Fruit fly (Drosophila melanogaster) whole organism, embryonic: Measurements from ENCODE around the gene U2af50.

Source experiments
- CG10565 ChIP-seq: fragments of 200-800 bp; sonication (Bioruptor generic); optimal IDR thresholded peaks from 3 replicates; lab custom pipeline; 2016; ENCODE audit warnings: missing biosample characterization, mild to moderate bottlenecking, missing genetic modification characterization
- Dbx ChIP-seq: fragments of 200-800 bp; sonication (Bioruptor generic); IDR thresholded peaks from 3 replicates; pipeline ENCODE4 v1.3.6; 2022; ENCODE audit warnings: missing biosample characterization, missing genetic modification characterization
- Doc3 ChIP-seq: fragments of 200-800 bp; sonication (Bioruptor generic); IDR thresholded peaks from 3 replicates; pipeline ENCODE4 v1.3.6; 2022; ENCODE audit warnings: missing biosample characterization, missing genetic modification characterization; ENCODE audit not compliant: partially characterized antibody
- crp ChIP-seq, 2 experiments: fragments of 200-800 bp; sonication (Bioruptor generic); optimal IDR thresholded peaks; 2 replicates in 1 of 2; 3 replicates in 1 of 2; lab custom pipeline; 2017; ENCODE audit warnings: missing biosample characterization in 2 of 2, missing genetic modification characterization in 2 of 2, mild to moderate bottlenecking in 1 of 2, moderate library complexity in 1 of 2
- fu2 ChIP-seq: fragments of 200-800 bp; sonication (Bioruptor generic); optimal IDR thresholded peaks from 2 replicates; lab custom pipeline; 2016; ENCODE audit warnings: missing biosample characterization, missing genetic modification characterization
- gcm ChIP-seq: fragments of 200-800 bp; sonication (Bioruptor generic); optimal IDR thresholded peaks from 2 replicates; lab custom pipeline; 2019; ENCODE audit warnings: missing biosample characterization, mild to moderate bottlenecking, missing genetic modification characterization, moderate library complexity
- inv ChIP-seq: fragments of 200-800 bp; sonication (Bioruptor generic); IDR thresholded peaks from 2 replicates; pipeline ENCODE4 v1.3.6; 2022; ENCODE audit warnings: missing biosample characterization, missing genetic modification characterization; ENCODE audit not compliant: partially characterized antibody
- sqz ChIP-seq: fragments of 200-800 bp; sonication (Bioruptor generic); optimal IDR thresholded peaks from 3 replicates; lab custom pipeline; 2018; ENCODE audit warnings: missing biosample characterization, mild to moderate bottlenecking, missing genetic modification characterization

dm6 chrX:16383667-16384515 lies 25.1 kb upstream of the U2af50 start:
- TF ChIP-seq gcm (GFP tag; lab: Kevin White, UChicago) (peak; percentile 82), Doc3 (no peak), crp (GFP tag; optimal IDR thresholded peaks at IDR 0.05; lab: Kevin White, UChicago) (no peak), Dbx (GFP tag; lab: Robert Waterston, UW) (peak; percentile 78; the same call in 2 of the 3 replicates), sqz (no peak), inv (GFP tag; lab: Robert Waterston, UW) (no peak), fu2 (GFP tag; lab: Kevin White, UChicago) (no peak), CG10565 (no peak)
